Fruit fly (Drosophila melanogaster) whole organism, embryonic: Measurements from ENCODE around the gene CG32708.
A peak's percentile ranks its signal among the peaks of the same experiment; 100 is the strongest.

Experiments
- ATbp ChIP-seq: fragments of 200-800 bp; sonication (Bioruptor generic); optimal IDR thresholded peaks from 2 replicates; lab custom pipeline; 2017; ENCODE audit warnings: missing biosample characterization, mild to moderate bottlenecking, missing genetic modification characterization, missing genetic modification reagents
- Blimp-1 ChIP-seq: fragments of 200-800 bp; sonication (Bioruptor generic); optimal IDR thresholded peaks from 3 replicates; lab custom pipeline; 2018; ENCODE audit warnings: missing biosample characterization, missing genetic modification characterization, mild to moderate bottlenecking, moderate library complexity, missing genetic modification reagents
- CG10274 ChIP-seq: fragments of 200-800 bp; sonication (Bioruptor generic); optimal IDR thresholded peaks from 3 replicates; lab custom pipeline; 2017; ENCODE audit warnings: missing biosample characterization, mild to moderate bottlenecking, missing genetic modification characterization
- CG11085 ChIP-seq: fragments of 200-800 bp; sonication (Bioruptor generic); IDR thresholded peaks from 2 replicates; pipeline ENCODE4 v1.3.6; 2022; ENCODE audit warnings: missing biosample characterization, missing genetic modification characterization
- CG12942 ChIP-seq: fragments of 200-800 bp; sonication (Bioruptor generic); optimal IDR thresholded peaks from 3 replicates; lab custom pipeline; 2016; ENCODE audit warnings: missing biosample characterization, missing genetic modification characterization
- CG13894 ChIP-seq: fragments of 200-800 bp; sonication (Bioruptor generic); optimal IDR thresholded peaks from 3 replicates; lab custom pipeline; 2018; ENCODE audit warnings: missing biosample characterization, mild to moderate bottlenecking, missing genetic modification characterization, moderate library complexity
- CG14050 ChIP-seq: fragments of 200-800 bp; sonication (Bioruptor generic); IDR thresholded peaks from 3 replicates; pipeline ENCODE4 v1.3.6; 2022; ENCODE audit warnings: missing biosample characterization, missing genetic modification characterization
- CG1603 ChIP-seq: fragments of 200-800 bp; sonication (Bioruptor generic); optimal IDR thresholded peaks from 2 replicates; lab custom pipeline; 2019; ENCODE audit warnings: missing biosample characterization, mild to moderate bottlenecking, missing genetic modification characterization, moderate library complexity
- CG1647 ChIP-seq: fragments of 200-800 bp; sonication (Bioruptor generic); optimal IDR thresholded peaks from 3 replicates; lab custom pipeline; 2016; ENCODE audit warnings: missing biosample characterization, missing genetic modification characterization
- CG18476 ChIP-seq: fragments of 200-800 bp; sonication (Bioruptor generic); optimal IDR thresholded peaks from 2 replicates; lab custom pipeline; 2016; ENCODE audit warnings: missing biosample characterization, mild to moderate bottlenecking, missing genetic modification characterization
- CG2678 ChIP-seq: fragments of 200-800 bp; sonication (Bioruptor generic); optimal IDR thresholded peaks from 3 replicates; lab custom pipeline; 2019; ENCODE audit warnings: missing biosample characterization, mild to moderate bottlenecking, missing genetic modification characterization, moderate library complexity
- CG2875 ChIP-seq: fragments of 200-800 bp; sonication (Bioruptor generic); optimal IDR thresholded peaks from 2 replicates; lab custom pipeline; 2017; ENCODE audit warnings: missing biosample characterization, mild to moderate bottlenecking, missing genetic modification characterization, missing genetic modification reagents
- CG3065 ChIP-seq: fragments of 200-800 bp; sonication (Bioruptor generic); optimal IDR thresholded peaks from 2 replicates; lab custom pipeline; 2016; ENCODE audit warnings: missing biosample characterization, missing genetic modification characterization
- CG31224 ChIP-seq: fragments of 200-800 bp; sonication (Bioruptor generic); IDR thresholded peaks from 2 replicates; pipeline ENCODE4 v1.3.6; 2022; ENCODE audit warnings: missing biosample characterization, missing genetic modification characterization
- CG31441 ChIP-seq: fragments of 200-800 bp; sonication (Bioruptor generic); IDR thresholded peaks from 2 replicates; pipeline ENCODE4 v1.3.6; 2022; ENCODE audit warnings: missing biosample characterization, missing genetic modification characterization
- CG32532 ChIP-seq: fragments of 200-800 bp; sonication (Bioruptor generic); IDR thresholded peaks from 2 replicates; pipeline ENCODE4 v1.3.6; 2022; ENCODE audit warnings: missing biosample characterization, missing genetic modification characterization
- CG32772 ChIP-seq: fragments of 200-800 bp; sonication (Bioruptor generic); IDR thresholded peaks from 2 replicates; pipeline ENCODE4 v1.3.6; 2022; ENCODE audit warnings: missing biosample characterization, missing genetic modification characterization
- CG3995 ChIP-seq: fragments of 200-800 bp; sonication (Bioruptor generic); optimal IDR thresholded peaks from 3 replicates; lab custom pipeline; 2016; ENCODE audit warnings: missing biosample characterization, missing genetic modification characterization
- CG4360 ChIP-seq: fragments of 200-800 bp; sonication (Bioruptor generic); IDR thresholded peaks from 2 replicates; pipeline ENCODE4 v1.3.6; 2022; ENCODE audit warnings: missing biosample characterization, missing genetic modification characterization
- CG8359 ChIP-seq: fragments of 200-800 bp; sonication (Bioruptor generic); optimal IDR thresholded peaks from 2 replicates; lab custom pipeline; 2017; ENCODE audit warnings: missing biosample characterization, mild to moderate bottlenecking, missing genetic modification characterization, borderline replicate concordance
- CG8388 ChIP-seq: fragments of 200-800 bp; sonication (Bioruptor generic); optimal IDR thresholded peaks from 2 replicates; lab custom pipeline; 2019; ENCODE audit warnings: missing biosample characterization, mild to moderate bottlenecking, missing genetic modification characterization, moderate library complexity
- D ChIP-seq, 2 experiments: fragments of 200-800 bp in 1 of 2; fragments of >200 bp in 1 of 2; sonication (Bioruptor generic) in 1 of 2; optimal IDR thresholded peaks; 2 replicates in 1 of 2; 3 replicates in 1 of 2; lab custom pipeline; 2017; ENCODE audit warnings: mild to moderate bottlenecking in 1 of 2, missing biosample characterization in 1 of 2, missing genetic modification characterization in 1 of 2, missing genetic modification reagents in 1 of 2
- Dad ChIP-seq: fragments of 200-800 bp; sonication (Bioruptor generic); optimal IDR thresholded peaks from 3 replicates; lab custom pipeline; 2016; ENCODE audit warnings: missing biosample characterization, missing genetic modification characterization
- Dfd ChIP-seq, 2 experiments: fragments of >200 bp; optimal IDR thresholded peaks; 2 replicates each; lab custom pipeline; 2017; ENCODE audit warnings: missing biosample characterization in 2 of 2, missing genetic modification characterization in 2 of 2
- Ets97D ChIP-seq: fragments of 200-800 bp; sonication (Bioruptor generic); optimal IDR thresholded peaks from 3 replicates; lab custom pipeline; 2016; ENCODE audit warnings: missing biosample characterization, missing genetic modification characterization
- HLH4C ChIP-seq: fragments of 200-800 bp; sonication (Bioruptor generic); IDR thresholded peaks from 3 replicates; pipeline ENCODE4 v1.3.6; 2022; ENCODE audit warnings: missing biosample characterization, missing genetic modification characterization; ENCODE audit not compliant: partially characterized antibody
- MTF-1 ChIP-seq: fragments of 200-800 bp; sonication (Bioruptor generic); optimal IDR thresholded peaks from 2 replicates; lab custom pipeline; 2018; ENCODE audit warnings: missing biosample characterization, mild to moderate bottlenecking, missing genetic modification characterization, borderline replicate concordance
- Rfx ChIP-seq: fragments of 200-800 bp; sonication (Bioruptor generic); IDR thresholded peaks from 2 replicates; pipeline ENCODE4 v1.3.6; 2022; ENCODE audit warnings: missing biosample characterization, missing genetic modification characterization
- Side ChIP-seq: fragments of 200-800 bp; sonication (Bioruptor generic); optimal IDR thresholded peaks from 2 replicates; lab custom pipeline; 2016; ENCODE audit warnings: missing biosample characterization, missing genetic modification characterization
- Xrp1 ChIP-seq: fragments of 200-800 bp; sonication (Bioruptor generic); IDR thresholded peaks from 2 replicates; pipeline ENCODE4 v1.3.6; 2022; ENCODE audit warnings: missing biosample characterization, missing genetic modification characterization
- ab ChIP-seq: fragments of 200-800 bp; sonication (Bioruptor generic); optimal IDR thresholded peaks from 2 replicates; lab custom pipeline; 2016; ENCODE audit warnings: missing biosample characterization, missing genetic modification characterization
- bcd ChIP-seq: fragments of 200-800 bp; sonication (Bioruptor generic); optimal IDR thresholded peaks from 2 replicates; lab custom pipeline; 2017; ENCODE audit warnings: missing biosample characterization, mild to moderate bottlenecking, missing genetic modification characterization
- bsh ChIP-seq, 2 experiments: fragments of 200-800 bp; sonication (Bioruptor generic); optimal IDR thresholded peaks; 2 replicates each; lab custom pipeline; 2017 to 2018; ENCODE audit warnings: mild to moderate bottlenecking in 2 of 2, missing biosample characterization in 2 of 2, missing genetic modification characterization in 2 of 2, moderate library complexity in 1 of 2
- cato ChIP-seq: fragments of 200-800 bp; sonication (Bioruptor generic); optimal IDR thresholded peaks from 2 replicates; lab custom pipeline; 2016; ENCODE audit warnings: missing biosample characterization, missing genetic modification characterization, borderline replicate concordance
- chinmo ChIP-seq: fragments of 200-800 bp; sonication (Bioruptor generic); IDR thresholded peaks from 4 replicates; pipeline ENCODE4 v1.3.6; 2022; ENCODE audit warnings: missing biosample characterization, missing genetic modification characterization; ENCODE audit not compliant: partially characterized antibody
- crp ChIP-seq, 2 experiments: fragments of 200-800 bp; sonication (Bioruptor generic); optimal IDR thresholded peaks; 2 replicates in 1 of 2; 3 replicates in 1 of 2; lab custom pipeline; 2017; ENCODE audit warnings: missing biosample characterization in 2 of 2, missing genetic modification characterization in 2 of 2, mild to moderate bottlenecking in 1 of 2, moderate library complexity in 1 of 2
- dysf ChIP-seq: fragments of 200-800 bp; sonication (Bioruptor generic); IDR thresholded peaks from 3 replicates; pipeline ENCODE4 v1.3.6; 2022; ENCODE audit warnings: missing biosample characterization, missing genetic modification characterization
- emc ChIP-seq: fragments of 200-800 bp; sonication (Bioruptor generic); optimal IDR thresholded peaks from 2 replicates; lab custom pipeline; 2016; ENCODE audit warnings: missing biosample characterization, missing genetic modification characterization
- en ChIP-seq: fragments of 200-800 bp; sonication (Bioruptor generic); optimal IDR thresholded peaks from 2 replicates; lab custom pipeline; 2016; ENCODE audit warnings: missing biosample characterization, missing genetic modification characterization
- klu ChIP-seq: fragments of 200-800 bp; sonication (Bioruptor generic); IDR thresholded peaks from 2 replicates; pipeline ENCODE4 v1.3.6; 2022; ENCODE audit warnings: missing biosample characterization, missing genetic modification characterization
- kni ChIP-seq: fragments of 200-800 bp; sonication (Bioruptor generic); optimal IDR thresholded peaks from 3 replicates; lab custom pipeline; 2017; ENCODE audit warnings: mild to moderate bottlenecking, missing biosample characterization, missing genetic modification reagents, missing genetic modification characterization
- lilli ChIP-seq: fragments of 200-800 bp; sonication (Bioruptor generic); optimal IDR thresholded peaks from 3 replicates; lab custom pipeline; 2016; ENCODE audit warnings: missing biosample characterization, missing genetic modification characterization
- pho ChIP-seq: fragments of 200-800 bp; sonication (Bioruptor generic); optimal IDR thresholded peaks from 2 replicates; lab custom pipeline; 2016; ENCODE audit warnings: missing biosample characterization, missing genetic modification characterization
- ro ChIP-seq: fragments of 200-800 bp; sonication (Bioruptor generic); IDR thresholded peaks from 2 replicates; pipeline ENCODE4 v1.3.6; 2022; ENCODE audit warnings: missing biosample characterization, missing genetic modification characterization
- row ChIP-seq: fragments of 200-800 bp; sonication (Bioruptor generic); IDR thresholded peaks from 3 replicates; pipeline ENCODE4 v1.3.6; 2022; ENCODE audit warnings: missing biosample characterization, missing genetic modification characterization
- sisA ChIP-seq: fragments of 200-800 bp; sonication (Bioruptor generic); IDR thresholded peaks from 2 replicates; pipeline ENCODE4 v1.3.6; 2022; ENCODE audit warnings: missing biosample characterization, missing genetic modification characterization
- slbo ChIP-seq: fragments of 200-800 bp; sonication (Bioruptor generic); IDR thresholded peaks from 2 replicates; pipeline ENCODE4 v1.3.6; 2022; ENCODE audit warnings: missing biosample characterization, missing genetic modification characterization
- sr ChIP-seq: fragments of 200-800 bp; sonication (Bioruptor generic); IDR thresholded peaks from 3 replicates; pipeline ENCODE4 v1.3.6; 2022; ENCODE audit warnings: missing biosample characterization, missing genetic modification characterization
- stc ChIP-seq: fragments of 200-800 bp; sonication (Bioruptor generic); IDR thresholded peaks from 2 replicates; pipeline ENCODE4 v1.3.6; 2022; ENCODE audit warnings: missing biosample characterization, missing genetic modification characterization
- tup ChIP-seq: fragments of 200-800 bp; sonication (Bioruptor generic); optimal IDR thresholded peaks from 2 replicates; lab custom pipeline; 2016; ENCODE audit warnings: missing biosample characterization, mild to moderate bottlenecking, missing genetic modification characterization, moderate library complexity
- wek ChIP-seq: fragments of 200-800 bp; sonication (Bioruptor generic); optimal IDR thresholded peaks from 3 replicates; lab custom pipeline; 2018; ENCODE audit warnings: missing biosample characterization, mild to moderate bottlenecking, missing genetic modification characterization, moderate library complexity

CG32708 gene

dm6 chrX:9122492-9122891 is 36.8 kb downstream of the CG32708 start (continued):
- no peak for TF ChIP-seq CG31224 (GFP tag; lab: Robert Waterston, UW)
- no peak for TF ChIP-seq CG14050
- TF ChIP-seq CG12942 (GFP tag; lab: Kevin White, UChicago) = no peak
- TF ChIP-seq CG10274 = no peak
- no peak for TF ChIP-seq slbo
- TF ChIP-seq CG13894 (tag; lab: Kevin White, UChicago) = no peak
- TF ChIP-seq CG8388 (GFP tag; lab: Kevin White, UChicago) = no peak
- 0 out of 2 replicates have a peak, but pooled peaks have one; percentile 4 for TF ChIP-seq Xrp1
- TF ChIP-seq ro (GFP tag; lab: Robert Waterston, UW) = no peak
- no peak for TF ChIP-seq CG4360 (GFP tag; lab: Robert Waterston, UW)
- TF ChIP-seq Rfx (GFP tag; lab: Robert Waterston, UW) = no peak
- TF ChIP-seq dysf (GFP tag; lab: Robert Waterston, UW) = no peak
- no peak for TF ChIP-seq kni (GFP tag; lab: Kevin White, UChicago)
- no peak for TF ChIP-seq tup (GFP tag; lab: Kevin White, UChicago)
- no peak for TF ChIP-seq chinmo (GFP tag; lab: Robert Waterston, UW)
- no peak for TF ChIP-seq emc (GFP tag; lab: Kevin White, UChicago)
- TF ChIP-seq CG11085 = no peak
- TF ChIP-seq Side (GFP tag; lab: Kevin White, UChicago) = no peak
- TF ChIP-seq stc = no peak
- no peak for TF ChIP-seq CG3995
- no peak for TF ChIP-seq en (GFP tag; lab: Kevin White, UChicago)
- no peak for TF ChIP-seq cato
- TF ChIP-seq Dfd (GFP tag; optimal IDR thresholded peaks at IDR 0.05; lab: Kevin White, UChicago) = no peak
- TF ChIP-seq CG3065 = no peak
- no peak for TF ChIP-seq CG32532
- TF ChIP-seq bsh (GFP tag; optimal IDR thresholded peaks at IDR 0.05; lab: Kevin White, UChicago) = no peak
- no peak for TF ChIP-seq Dad (GFP tag; lab: Kevin White, UChicago)
- TF ChIP-seq D (optimal IDR thresholded peaks at IDR 0.05; lab: Kevin White, UChicago) = no peak
- TF ChIP-seq D (GFP tag; optimal IDR thresholded peaks at IDR 0.05; lab: Kevin White, UChicago) = no peak
- peak; percentile 22; the same call in 2 of the 3 replicates for TF ChIP-seq row
- TF ChIP-seq MTF-1 (GFP tag; lab: Kevin White, UChicago) = no peak
- TF ChIP-seq CG32772 (GFP tag; lab: Robert Waterston, UW) = no peak
- no peak for TF ChIP-seq ab (GFP tag; lab: Kevin White, UChicago)
- TF ChIP-seq CG31441 = no peak
- TF ChIP-seq crp (GFP tag; optimal IDR thresholded peaks at IDR 0.05; lab: Kevin White, UChicago) = no peak
- TF ChIP-seq HLH4C = no peak
- TF ChIP-seq lilli (GFP tag; lab: Kevin White, UChicago) = no peak
- no peak for TF ChIP-seq sisA
- no peak for TF ChIP-seq bcd (GFP tag; lab: Kevin White, UChicago)
- 0 out of 2 replicates have a peak, but pooled peaks have one; percentile 8 for TF ChIP-seq klu (GFP tag; lab: Robert Waterston, UW)
- no peak for TF ChIP-seq CG2875 (GFP tag; lab: Kevin White, UChicago)
- no peak for TF ChIP-seq CG18476
- no peak for TF ChIP-seq Ets97D (GFP tag; lab: Kevin White, UChicago)
- TF ChIP-seq sr (GFP tag; lab: Robert Waterston, UW) = no peak
- TF ChIP-seq CG8359 (GFP tag; lab: Kevin White, UChicago) = no peak
- TF ChIP-seq CG2678 (tag; lab: Kevin White, UChicago) = no peak
- TF ChIP-seq CG1603 (tag; lab: Kevin White, UChicago) = no peak
- TF ChIP-seq Blimp-1 (GFP tag; lab: Kevin White, UChicago) = no peak
- TF ChIP-seq pho (GFP tag; lab: Kevin White, UChicago) = no peak
- TF ChIP-seq ATbp = no peak
- TF ChIP-seq wek (GFP tag; lab: Kevin White, UChicago) = no peak
- TF ChIP-seq CG1647 (GFP tag; lab: Kevin White, UChicago) = no peak
